Fruit fly (Drosophila melanogaster) whole organism, embryonic: Measurements from ENCODE around the gene Gs2.

Experiments used
- ATbp ChIP-seq: fragments of 200-800 bp; sonication (Bioruptor generic); optimal IDR thresholded peaks from 2 replicates; lab custom pipeline; 2017; ENCODE audit warnings: missing biosample characterization, mild to moderate bottlenecking, missing genetic modification characterization, missing genetic modification reagents
- C15 ChIP-seq: fragments of 200-800 bp; sonication (Bioruptor generic); IDR thresholded peaks from 3 replicates; pipeline ENCODE4 v1.3.6; 2022; ENCODE audit warnings: missing biosample characterization, missing genetic modification characterization
- CG10267 ChIP-seq: fragments of 200-800 bp; sonication (Bioruptor generic); optimal IDR thresholded peaks from 2 replicates; lab custom pipeline; 2018; ENCODE audit warnings: missing biosample characterization, mild to moderate bottlenecking, missing genetic modification characterization, moderate library complexity
- CG10366 ChIP-seq: fragments of 200-800 bp; sonication (Bioruptor generic); IDR thresholded peaks from 2 replicates; pipeline ENCODE4 v1.3.6; 2022; ENCODE audit warnings: missing biosample characterization, missing genetic modification characterization
- CG11247 ChIP-seq: fragments of 200-800 bp; sonication (Bioruptor generic); IDR thresholded peaks from 2 replicates; pipeline ENCODE4 v1.3.6; 2022; ENCODE audit warnings: missing biosample characterization, missing genetic modification characterization
- CG12769 ChIP-seq: fragments of 200-800 bp; sonication (Bioruptor generic); optimal IDR thresholded peaks from 2 replicates; lab custom pipeline; 2019; ENCODE audit warnings: missing biosample characterization, mild to moderate bottlenecking, missing genetic modification characterization, moderate library complexity
- CG14860 ChIP-seq: fragments of 200-800 bp; sonication (Bioruptor generic); IDR thresholded peaks from 3 replicates; pipeline ENCODE4 v1.3.6; 2022; ENCODE audit warnings: missing biosample characterization, missing genetic modification characterization; ENCODE audit not compliant: partially characterized antibody
- CG15073 ChIP-seq: fragments of 200-800 bp; sonication (Bioruptor generic); optimal IDR thresholded peaks from 2 replicates; lab custom pipeline; 2016; ENCODE audit warnings: missing biosample characterization, missing genetic modification characterization
- CG1647 ChIP-seq: fragments of 200-800 bp; sonication (Bioruptor generic); optimal IDR thresholded peaks from 3 replicates; lab custom pipeline; 2016; ENCODE audit warnings: missing biosample characterization, missing genetic modification characterization
- CG16813 ChIP-seq: fragments of 200-800 bp; sonication (Bioruptor generic); IDR thresholded peaks from 3 replicates; pipeline ENCODE4 v1.3.6; 2022; ENCODE audit warnings: missing biosample characterization, missing genetic modification characterization; ENCODE audit not compliant: partially characterized antibody
- CG17186 ChIP-seq: fragments of 200-800 bp; sonication (Bioruptor generic); optimal IDR thresholded peaks from 3 replicates; lab custom pipeline; 2017; ENCODE audit warnings: missing biosample characterization, missing genetic modification reagents, missing genetic modification characterization
- CG18476 ChIP-seq: fragments of 200-800 bp; sonication (Bioruptor generic); optimal IDR thresholded peaks from 2 replicates; lab custom pipeline; 2016; ENCODE audit warnings: missing biosample characterization, mild to moderate bottlenecking, missing genetic modification characterization
- CG2202 ChIP-seq: fragments of 200-800 bp; sonication (Bioruptor generic); optimal IDR thresholded peaks from 2 replicates; lab custom pipeline; 2018; ENCODE audit warnings: missing biosample characterization, mild to moderate bottlenecking, missing genetic modification characterization
- CG4854 ChIP-seq: fragments of 200-800 bp; sonication (Bioruptor generic); optimal IDR thresholded peaks from 2 replicates; lab custom pipeline; 2016; ENCODE audit warnings: missing biosample characterization, missing genetic modification characterization, inconsistent platforms
- CG7271 ChIP-seq: fragments of 200-800 bp; sonication (Bioruptor generic); optimal IDR thresholded peaks from 2 replicates; lab custom pipeline; 2018; ENCODE audit warnings: missing biosample characterization, mild to moderate bottlenecking, missing genetic modification characterization, moderate library complexity
- CG7963 ChIP-seq: fragments of 200-800 bp; sonication (Bioruptor generic); IDR thresholded peaks from 3 replicates; pipeline ENCODE4 v1.3.6; 2022; ENCODE audit warnings: missing biosample characterization, missing genetic modification characterization; ENCODE audit not compliant: partially characterized antibody
- CG8478 ChIP-seq: fragments of >200 bp; optimal IDR thresholded peaks from 2 replicates; lab custom pipeline; 2018
- CG8944 ChIP-seq: fragments of 200-800 bp; sonication (Bioruptor generic); optimal IDR thresholded peaks from 3 replicates; lab custom pipeline; 2016; ENCODE audit warnings: missing biosample characterization, missing genetic modification characterization
- CHES-1-like ChIP-seq: fragments of 200-800 bp; sonication (Bioruptor generic); optimal IDR thresholded peaks from 2 replicates; lab custom pipeline; 2016; ENCODE audit warnings: missing biosample characterization, missing genetic modification characterization
- CkIIα-i1 ChIP-seq: fragments of 200-800 bp; sonication (Bioruptor generic); IDR thresholded peaks from 2 replicates; pipeline ENCODE4 v1.3.6; 2022; ENCODE audit warnings: missing biosample characterization, missing genetic modification characterization
- Dek ChIP-seq: fragments of 200-800 bp; sonication (Bioruptor generic); optimal IDR thresholded peaks from 3 replicates; lab custom pipeline; 2019; ENCODE audit warnings: missing biosample characterization, mild to moderate bottlenecking, missing genetic modification characterization, moderate library complexity
- ERR ChIP-seq: fragments of 200-800 bp; sonication (Bioruptor generic); optimal IDR thresholded peaks from 2 replicates; lab custom pipeline; 2016; ENCODE audit warnings: missing biosample characterization, missing genetic modification characterization
- Fer1 ChIP-seq: fragments of 200-800 bp; sonication (Bioruptor generic); optimal IDR thresholded peaks from 2 replicates; lab custom pipeline; 2017; ENCODE audit warnings: missing biosample characterization, mild to moderate bottlenecking, missing genetic modification characterization
- GATAe ChIP-seq: fragments of 200-800 bp; sonication (Bioruptor generic); conservative IDR thresholded peaks from 2 replicates; pipeline ENCODE4 v1.3.6; 2022; ENCODE audit warnings: missing biosample characterization, missing genetic modification characterization
- Hr51 ChIP-seq, 2 experiments: fragments of 200-800 bp; sonication (Bioruptor generic); optimal IDR thresholded peaks; 2 replicates in 1 of 2; 3 replicates in 1 of 2; lab custom pipeline; 2016 to 2018; ENCODE audit warnings: missing biosample characterization in 2 of 2, missing genetic modification characterization in 2 of 2, mild to moderate bottlenecking in 1 of 2, moderate library complexity in 1 of 2
- Hr78 ChIP-seq, 2 experiments: fragments of 200-800 bp in 1 of 2; fragments of >200 bp in 1 of 2; sonication (Bioruptor generic) in 1 of 2; optimal IDR thresholded peaks; 2 replicates each; lab custom pipeline; 2017 to 2019; ENCODE audit warnings: missing biosample characterization in 2 of 2, missing genetic modification characterization in 2 of 2, mild to moderate bottlenecking in 1 of 2, moderate library complexity in 1 of 2
- Jarid2 ChIP-seq: fragments of 200-800 bp; sonication (Bioruptor generic); optimal IDR thresholded peaks from 3 replicates; lab custom pipeline; 2017; ENCODE audit warnings: mild to moderate bottlenecking, missing biosample characterization, missing genetic modification reagents, missing genetic modification characterization
- MTF-1 ChIP-seq: fragments of 200-800 bp; sonication (Bioruptor generic); optimal IDR thresholded peaks from 2 replicates; lab custom pipeline; 2018; ENCODE audit warnings: missing biosample characterization, mild to moderate bottlenecking, missing genetic modification characterization, borderline replicate concordance
- Mes4 ChIP-seq: fragments of 200-800 bp; sonication (Bioruptor generic); optimal IDR thresholded peaks from 2 replicates; lab custom pipeline; 2016; ENCODE audit warnings: missing biosample characterization, missing genetic modification characterization
- Opbp ChIP-seq: fragments of 200-800 bp; sonication (Bioruptor generic); IDR thresholded peaks from 3 replicates; pipeline ENCODE4 v1.3.6; 2022; ENCODE audit warnings: missing biosample characterization, missing genetic modification characterization; ENCODE audit not compliant: partially characterized antibody
- Sin3A ChIP-seq: fragments of >200 bp; optimal IDR thresholded peaks from 2 replicates; lab custom pipeline; 2018
- Stat92E ChIP-seq, 3 experiments: fragments of >200 bp in 2 of 3; fragments of 200-800 bp in 1 of 3; sonication (Bioruptor generic) in 1 of 3; optimal IDR thresholded peaks; 2 replicates each; lab custom pipeline; 2017 to 2019; ENCODE audit warnings: missing biosample characterization in 3 of 3, missing genetic modification characterization in 3 of 3, mild to moderate bottlenecking in 1 of 3, moderate library complexity in 1 of 3
- Taf1 ChIP-seq: fragments of 200-800 bp; sonication (Bioruptor generic); IDR thresholded peaks from 2 replicates; pipeline ENCODE4 v1.3.6; 2022; ENCODE audit warnings: missing biosample characterization, missing genetic modification characterization
- ap ChIP-seq: fragments of 200-800 bp; sonication (Bioruptor generic); IDR thresholded peaks from 2 replicates; pipeline ENCODE4 v1.3.6; 2022; ENCODE audit warnings: missing biosample characterization, missing genetic modification characterization
- ase ChIP-seq: fragments of 200-800 bp; sonication (Bioruptor generic); IDR thresholded peaks from 3 replicates; pipeline ENCODE4 v1.3.6; 2022; ENCODE audit warnings: missing biosample characterization, missing genetic modification characterization
- cg ChIP-seq: fragments of 200-800 bp; sonication (Bioruptor generic); optimal IDR thresholded peaks from 3 replicates; lab custom pipeline; 2019; ENCODE audit warnings: missing biosample characterization, mild to moderate bottlenecking, missing genetic modification characterization, moderate library complexity
- dati ChIP-seq: fragments of 200-800 bp; sonication (Bioruptor generic); IDR thresholded peaks from 2 replicates; pipeline ENCODE4 v1.3.6; 2022; ENCODE audit warnings: missing biosample characterization, missing genetic modification characterization
- ftz-f1 ChIP-seq: fragments of 200-800 bp; sonication (Bioruptor generic); optimal IDR thresholded peaks from 2 replicates; lab custom pipeline; 2016; ENCODE audit warnings: missing biosample characterization, missing genetic modification characterization
- gt ChIP-seq: fragments of 200-800 bp; sonication (Bioruptor generic); IDR thresholded peaks from 2 replicates; pipeline ENCODE4 v1.3.6; 2022; ENCODE audit warnings: missing biosample characterization, missing genetic modification characterization
- jigr1 ChIP-seq: fragments of 200-800 bp; sonication (Bioruptor generic); IDR thresholded peaks from 3 replicates; pipeline ENCODE4 v1.3.6; 2022; ENCODE audit warnings: missing biosample characterization, missing genetic modification characterization
- jumu ChIP-seq: fragments of 200-800 bp; sonication (Bioruptor generic); optimal IDR thresholded peaks from 3 replicates; lab custom pipeline; 2016; ENCODE audit warnings: missing biosample characterization, missing genetic modification characterization
- kni ChIP-seq: fragments of 200-800 bp; sonication (Bioruptor generic); optimal IDR thresholded peaks from 3 replicates; lab custom pipeline; 2017; ENCODE audit warnings: mild to moderate bottlenecking, missing biosample characterization, missing genetic modification reagents, missing genetic modification characterization
- nom ChIP-seq: fragments of 200-800 bp; sonication (Bioruptor generic); optimal IDR thresholded peaks from 2 replicates; lab custom pipeline; 2017; ENCODE audit warnings: missing biosample characterization, missing genetic modification characterization, mild to moderate bottlenecking, moderate library complexity, missing genetic modification reagents
- pho ChIP-seq: fragments of 200-800 bp; sonication (Bioruptor generic); optimal IDR thresholded peaks from 2 replicates; lab custom pipeline; 2016; ENCODE audit warnings: missing biosample characterization, missing genetic modification characterization
- scrt ChIP-seq: fragments of 200-800 bp; sonication (Bioruptor generic); optimal IDR thresholded peaks from 2 replicates; lab custom pipeline; 2018; ENCODE audit warnings: missing biosample characterization, mild to moderate bottlenecking, missing genetic modification characterization, moderate library complexity
- seq ChIP-seq: fragments of 200-800 bp; sonication (Bioruptor generic); IDR thresholded peaks from 2 replicates; pipeline ENCODE4 v1.3.6; 2022; ENCODE audit warnings: missing biosample characterization, missing genetic modification characterization
- so ChIP-seq: fragments of 200-800 bp; sonication (Bioruptor generic); IDR thresholded peaks from 3 replicates; pipeline ENCODE4 v1.3.6; 2022; ENCODE audit warnings: missing biosample characterization, missing genetic modification characterization
- ssp ChIP-seq: fragments of 200-800 bp; sonication (Bioruptor generic); IDR thresholded peaks from 2 replicates; pipeline ENCODE4 v1.3.6; 2022; ENCODE audit warnings: missing biosample characterization, missing genetic modification characterization
- wdn ChIP-seq: fragments of 200-800 bp; sonication (Bioruptor generic); IDR thresholded peaks from 2 replicates; pipeline ENCODE4 v1.3.6; 2022; ENCODE audit warnings: missing biosample characterization, missing genetic modification characterization

Gene Gs2

DNA sequence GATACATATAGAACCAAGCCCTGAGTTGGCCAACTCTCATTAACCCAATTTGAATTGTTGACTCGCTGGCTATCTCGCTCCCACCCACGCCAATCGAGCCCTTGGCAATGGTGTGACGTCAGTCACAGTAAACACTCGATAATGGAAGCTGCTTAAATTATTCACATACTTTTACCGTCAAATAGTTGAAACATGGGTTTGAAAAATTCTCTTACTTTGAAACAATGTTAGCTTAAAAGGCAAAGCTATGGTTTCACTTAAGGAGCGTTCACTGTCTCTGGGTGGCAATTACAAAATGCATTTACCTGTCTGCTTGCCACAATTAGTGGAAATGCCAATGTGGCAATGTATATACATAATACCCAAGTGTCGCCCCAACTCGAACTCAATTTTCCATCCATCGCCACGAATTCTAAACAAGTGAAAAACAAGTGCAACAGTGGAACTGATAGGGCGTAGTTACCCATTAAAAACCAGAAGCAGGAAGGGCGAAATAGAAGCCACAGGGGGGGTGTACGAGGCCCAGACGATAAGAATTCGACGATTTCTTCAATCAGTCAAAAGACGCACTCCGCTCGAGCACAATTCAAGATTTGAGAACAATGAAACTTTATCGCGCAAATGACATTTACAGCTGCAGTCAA, 27.0 kb downstream of the Gs2 start (continued):
- TF ChIP-seq Sin3A (no peak), CG7271 (tag; lab: Kevin White, UChicago) (peak; percentile 76), Mes4 (GFP tag; lab: Kevin White, UChicago) (peak; percentile 76), kni (GFP tag; lab: Kevin White, UChicago) (peak; percentile 60), ap (GFP tag; lab: Robert Waterston, UW) (peak; percentile 80), CG18476 (GFP tag; lab: Kevin White, UChicago) (peak; percentile 54), ftz-f1 (GFP tag; lab: Kevin White, UChicago) (peak; percentile 26), GATAe (GFP tag; lab: Robert Waterston, UW) (peak; percentile 43; the same call in 1 of the 2 replicates), Hr78 (GFP tag; optimal IDR thresholded peaks at IDR 0.05; lab: Kevin White, UChicago) (peak in 1 of 2 experiments; percentile 43), CG10366 (peak; percentile 86), gt (peak; percentile 68), Taf1 (GFP tag; lab: Robert Waterston, UW) (peak; percentile 65), CG16813 (GFP tag; lab: Robert Waterston, UW) (no peak), CG7963 (GFP tag; lab: Robert Waterston, UW) (no peak), ATbp (peak; percentile 78), CkIIα-i1 (0 out of 2 replicates have a peak, but pooled peaks have one; percentile 41), Stat92E (GFP tag; optimal IDR thresholded peaks at IDR 0.05; lab: Kevin White, UChicago) (no peak), Fer1 (peak; percentile 88), CG12769 (peak; percentile 95), MTF-1 (GFP tag; lab: Kevin White, UChicago) (peak; percentile 74), CG4854 (GFP tag; lab: Kevin White, UChicago) (peak; percentile 73), Hr51 (GFP tag; optimal IDR thresholded peaks at IDR 0.05; lab: Kevin White, UChicago) (peak; percentile 69 to 88), CG15073 (GFP tag; lab: Kevin White, UChicago) (no peak), so (GFP tag; lab: Robert Waterston, UW) (peak; percentile 92), ase (peak; percentile 83; the same call in 2 of the 3 replicates), cg (peak; percentile 22), CG14860 (GFP tag; lab: Robert Waterston, UW) (no peak), jumu (GFP tag; lab: Kevin White, UChicago) (peak; percentile 85), CG1647 (peak; percentile 82), Dek (tag; lab: Kevin White, UChicago) (peak; percentile 80), CG17186 (no peak), CHES-1-like (GFP tag; lab: Kevin White, UChicago) (peak; percentile 86), nom (GFP tag; lab: Kevin White, UChicago) (no peak), Opbp (GFP tag; lab: Robert Waterston, UW) (no peak), pho (GFP tag; lab: Kevin White, UChicago) (peak; percentile 74), CG2202 (tag; lab: Kevin White, UChicago) (peak; percentile 43), wdn (GFP tag; lab: Robert Waterston, UW) (peak; percentile 68), CG11247 (GFP tag; lab: Robert Waterston, UW) (peak; percentile 90), CG8944 (peak; percentile 81), jigr1 (GFP tag; lab: Robert Waterston, UW) (peak; percentile 63; the same call in 2 of the 3 replicates), CG8478 (no peak), dati (GFP tag; lab: Robert Waterston, UW) (peak; percentile 68), scrt (GFP tag; lab: Kevin White, UChicago) (peak; percentile 80), CG10267 (tag; lab: Kevin White, UChicago) (peak; percentile 54), C15 (GFP tag; lab: Robert Waterston, UW) (0 out of 3 replicates have a peak, but pooled peaks have one; percentile 38), Jarid2 (GFP tag; lab: Kevin White, UChicago) (peak; percentile 44), ERR (peak; percentile 85), seq (peak; percentile 83), ssp (peak; percentile 72)
